Worm (Caenorhabditis elegans) whole organism, midembryonic: ENCODE measurements around the gene idpc-6.

Source experiments
- T22C8.4 ChIP-seq: fragments of 200-800 bp; sonication (Bioruptor generic); IDR thresholded peaks from 2 replicates; pipeline ENCODE4 v1.3.6; 2022; ENCODE audit warnings: missing genetic modification characterization, missing compliant biosample characterization
- cog-1 ChIP-seq: sonication (generic microtip); optimal IDR thresholded peaks from 2 replicates; lab custom pipeline; 2016; ENCODE audit warnings: missing genetic modification characterization, missing compliant biosample characterization
- med-1 ChIP-seq: sonication (generic microtip); optimal IDR thresholded peaks from 2 replicates; lab custom pipeline; 2017; ENCODE audit warnings: missing genetic modification characterization, mild to moderate bottlenecking, missing compliant biosample characterization, antibody characterized with exemption, missing genetic modification reagents; ENCODE audit not compliant: insufficient read depth
- ref-1 ChIP-seq: fragments of 200-800 bp; sonication (Bioruptor generic); conservative IDR thresholded peaks from 2 replicates; pipeline ENCODE4 v1.3.6; 2022; ENCODE audit warnings: missing genetic modification reagents, missing genetic modification characterization, missing compliant biosample characterization
- tab-1 ChIP-seq: fragments of 200-800 bp; sonication (Bioruptor generic); IDR thresholded peaks from 2 replicates; pipeline ENCODE4 v1.3.6; 2022; ENCODE audit warnings: missing genetic modification characterization, missing compliant biosample characterization
- ztf-29 ChIP-seq: fragments of 200-800 bp; sonication (Bioruptor generic); IDR thresholded peaks from 2 replicates; pipeline ENCODE4 v1.3.6; 2022; ENCODE audit warnings: missing genetic modification reagents, missing genetic modification characterization, missing compliant biosample characterization

ce11 chrV:9628603-9629002 is 8.7 kb downstream of the idpc-6 start:
- TF ChIP-seq ref-1 (GFP tag; lab: Robert Waterston, UW), result no peak
- TF ChIP-seq cog-1 (tag; lab: Kevin White, UChicago), result no peak
- no peak for TF ChIP-seq T22C8.4 (GFP tag; lab: Robert Waterston, UW)
- no peak for TF ChIP-seq ztf-29 (GFP tag; lab: Robert Waterston, UW)
- TF ChIP-seq med-1 (GFP tag; lab: Kevin White, UChicago), result no peak
- TF ChIP-seq tab-1 (GFP tag; lab: Robert Waterston, UW), result no peak
